Worm (Caenorhabditis elegans): Measurements from ENCODE around the gene clec-180.
A peak's percentile ranks its signal among the peaks of the same experiment; 100 is the strongest.
"Not testable (repeated sequence)": the region's sequence is repeated elsewhere in the genome, so short reads cannot be mapped to it uniquely, and the experiment has no call there.

clec-180 gene

DNA sequence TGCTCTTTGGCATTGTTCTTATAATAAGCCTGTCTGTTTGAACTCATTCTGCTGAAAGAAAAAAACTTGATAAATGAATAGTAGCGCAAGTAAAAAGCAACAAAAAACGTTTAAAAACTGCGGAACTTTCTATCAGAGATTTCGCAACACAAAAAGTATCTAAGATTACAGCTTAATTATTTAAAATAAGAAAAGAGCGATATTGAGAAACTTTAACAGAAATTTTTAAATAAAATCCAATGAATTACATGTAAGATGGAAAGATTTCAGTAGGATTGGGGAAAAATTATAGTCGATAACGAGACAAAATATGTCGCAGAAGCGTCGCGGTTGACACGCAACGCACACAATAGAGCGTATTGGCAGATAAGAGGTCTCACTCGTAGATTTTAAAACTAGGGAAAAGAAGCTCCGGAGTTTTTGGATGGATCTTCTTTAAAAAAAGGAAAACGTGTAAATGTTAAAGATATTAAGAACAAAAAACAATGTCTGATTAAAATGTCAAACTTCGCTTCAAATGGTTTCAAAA lies 7.0 kb upstream of the clec-180 start, which contains the start of gene ima-3:
Gene ima-3, minus strand, starts transcription at position 51 of the 529 bp plus-strand sequence.
- no peak for TF ChIP-seq ref-2 (tag; optimal IDR thresholded peaks at IDR 0.05)
- TF ChIP-seq ceh-31 (tag; optimal IDR thresholded peaks at IDR 0.05), result peak; percentile 47
- no peak for TF ChIP-seq rnt-1 (tag; optimal IDR thresholded peaks at IDR 0.05)
- TF ChIP-seq pag-3 (tag; optimal IDR thresholded peaks at IDR 0.05; ENCODE audit: borderline replicate concordance), result no peak
- TF ChIP-seq hlh-30 (tag; optimal IDR thresholded peaks at IDR 0.05; ENCODE audit: insufficient read depth), result no peak
- TF ChIP-seq ttx-3 (tag; optimal IDR thresholded peaks at IDR 0.05), result no peak
- no peak for TF ChIP-seq sox-4 (tag; optimal IDR thresholded peaks at IDR 0.05)
- no peak for TF ChIP-seq dmd-4 (tag; optimal IDR thresholded peaks at IDR 0.05; ENCODE audit: borderline replicate concordance)
- TF ChIP-seq madf-2 (tag; optimal IDR thresholded peaks at IDR 0.05), result no peak
- TF ChIP-seq odd-2 (tag; optimal IDR thresholded peaks at IDR 0.05), result no peak
- TF ChIP-seq syd-9 (tag; optimal IDR thresholded peaks at IDR 0.05), result no peak
- peak; percentile 20 for TF ChIP-seq unc-42 (tag; optimal IDR thresholded peaks at IDR 0.05)
- TF ChIP-seq K09A11.1 (tag; optimal IDR thresholded peaks at IDR 0.05; ENCODE audit: insufficient read depth), result no peak
- TF ChIP-seq fax-1 (tag; optimal IDR thresholded peaks at IDR 0.05), result no peak
- peak; percentile 35 for TF ChIP-seq tbx-2 (tag; optimal IDR thresholded peaks at IDR 0.05)
- TF ChIP-seq zip-5 (tag; optimal IDR thresholded peaks at IDR 0.05), result peak; percentile 7
- no peak for TF ChIP-seq K02D7.2 (tag; optimal IDR thresholded peaks at IDR 0.05)
- peak; percentile 45 for TF ChIP-seq elt-2 (tag; optimal IDR thresholded peaks at IDR 0.05)
- TF ChIP-seq nfya-1 (tag; optimal IDR thresholded peaks at IDR 0.05), result peak; percentile 2
- TF ChIP-seq C38D4.7 (GFP tag; optimal IDR thresholded peaks at IDR 0.05), result no peak
- TF ChIP-seq unc-86 (tag; optimal IDR thresholded peaks at IDR 0.05), result no peak

DNA sequence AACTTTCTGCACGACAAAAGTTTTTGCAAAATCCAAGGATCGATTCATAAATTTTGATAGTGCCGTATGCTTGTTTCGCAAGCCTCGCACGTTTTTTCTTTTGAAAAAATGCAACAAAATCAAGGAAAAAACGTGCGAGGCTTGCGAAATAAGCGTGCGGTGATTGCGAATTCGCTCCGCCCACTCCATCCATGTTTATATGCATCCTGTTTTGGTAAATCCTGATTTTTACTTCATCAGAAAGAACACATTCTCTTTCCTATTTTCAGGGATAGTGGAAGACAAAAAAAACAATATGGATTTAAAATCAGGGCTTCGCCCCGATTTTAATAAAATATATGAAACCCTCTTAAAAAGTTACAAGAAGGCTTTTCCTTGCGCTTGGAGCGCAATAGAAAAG lies 4.8 kb upstream of the clec-180 start, which contains the start of gene F32E10.9:
Gene F32E10.9, minus strand, starts transcription at position 101 of the 400 bp plus-strand sequence.
- TF ChIP-seq pha-4 (tag; optimal IDR thresholded peaks at IDR 0.05); hlh-6 (tag; optimal IDR thresholded peaks at IDR 0.05); pag-3 (tag; optimal IDR thresholded peaks at IDR 0.05; ENCODE audit: borderline replicate concordance): not testable (repeated sequence)

DNA sequence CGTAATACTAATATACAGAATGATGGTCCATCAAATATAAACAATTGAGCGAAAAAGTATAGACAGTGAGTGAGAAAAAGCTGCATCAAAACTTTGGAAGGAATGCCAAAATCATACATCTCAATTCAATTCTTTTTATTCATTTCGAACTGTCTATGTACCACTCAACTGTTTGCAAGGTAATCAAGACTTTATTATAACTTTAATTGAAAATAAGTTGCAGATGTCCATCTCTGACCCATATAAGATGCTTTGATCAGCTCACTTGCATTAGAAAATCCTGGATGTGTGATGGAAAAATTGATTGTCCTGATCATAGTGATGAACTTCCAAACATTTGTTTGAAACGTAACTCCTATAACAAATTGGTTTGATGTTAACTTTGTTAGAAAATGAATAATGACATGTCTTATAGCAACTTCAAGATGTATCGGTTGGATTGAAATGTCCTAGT lies 1.1 kb upstream of the clec-180 start, which contains the start of gene F32E10.8:
Gene F32E10.8, plus strand, starts transcription at position 51 of the 454 bp plus-strand sequence.
- no peak for TF ChIP-seq tbx-7 (tag; optimal IDR thresholded peaks at IDR 0.05)
- TF ChIP-seq ceh-45 (GFP tag; IDR thresholded peaks at IDR 0.05), result no peak
- no peak for TF ChIP-seq odd-2 (tag; optimal IDR thresholded peaks at IDR 0.05)
- no peak for TF ChIP-seq fkh-6 (tag; optimal IDR thresholded peaks at IDR 0.05)
- TF ChIP-seq Y22D7AL.16 (tag; optimal IDR thresholded peaks at IDR 0.05), result no peak
- no peak for TF ChIP-seq pax-1 (tag; optimal IDR thresholded peaks at IDR 0.05)
- no peak for TF ChIP-seq pqm-1 (tag; optimal IDR thresholded peaks at IDR 0.05)
- TF ChIP-seq sox-2 (GFP tag; IDR thresholded peaks at IDR 0.05), result no peak
- TF ChIP-seq nhr-11 (tag; optimal IDR thresholded peaks at IDR 0.05), result no peak

DNA sequence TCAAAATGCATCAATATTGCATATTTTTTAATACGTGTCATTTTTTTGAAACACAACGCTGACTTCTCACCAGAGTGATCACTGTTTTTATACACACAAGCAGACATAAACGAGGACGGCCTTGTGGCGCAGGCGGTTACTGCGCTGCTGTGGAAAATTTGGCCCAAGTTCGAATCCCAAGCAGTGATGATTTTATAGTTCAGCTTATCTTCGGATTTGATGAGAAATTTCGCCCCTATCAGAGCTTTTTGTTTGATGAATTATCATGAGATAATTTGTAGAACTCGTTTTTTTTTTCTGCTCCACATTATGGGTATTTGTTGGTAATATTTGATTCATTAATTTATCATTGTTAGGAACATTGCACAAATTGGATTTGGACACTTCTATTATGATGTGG lies 5.3 kb downstream of the clec-180 start:
- peak; percentile 98 for TF ChIP-seq hlh-6 (tag; optimal IDR thresholded peaks at IDR 0.05)
- peak; percentile 95 for TF ChIP-seq unc-3 (GFP tag; conservative IDR thresholded peaks at IDR 0.05)
- peak; percentile 94 for TF ChIP-seq unc-3 (tag; optimal IDR thresholded peaks at IDR 0.05)
- peak; percentile 68 for TF ChIP-seq ceh-30 (tag; optimal IDR thresholded peaks at IDR 0.05)
- peak; percentile 90 for TF ChIP-seq lim-6 (tag; optimal IDR thresholded peaks at IDR 0.05)
- TF ChIP-seq ceh-9 (tag; optimal IDR thresholded peaks at IDR 0.05), result peak; percentile 88
- peak; percentile 91 for TF ChIP-seq ceh-2 (tag; optimal IDR thresholded peaks at IDR 0.05)
- peak; percentile 85 for TF ChIP-seq hlh-8 (tag; optimal IDR thresholded peaks at IDR 0.05)
- TF ChIP-seq unc-86 (tag; optimal IDR thresholded peaks at IDR 0.05), result peak; percentile 94
- peak; percentile 92 for TF ChIP-seq fax-1 (tag; optimal IDR thresholded peaks at IDR 0.05)
- TF ChIP-seq ceh-34 (tag; optimal IDR thresholded peaks at IDR 0.05), result peak; percentile 93
- TF ChIP-seq sox-4 (tag; optimal IDR thresholded peaks at IDR 0.05), result peak; percentile 96
- no peak for TF ChIP-seq ama-1 (optimal IDR thresholded peaks at IDR 0.05)
- peak; percentile 93 for TF ChIP-seq ref-2 (tag; optimal IDR thresholded peaks at IDR 0.05)
- TF ChIP-seq rnt-1 (tag; optimal IDR thresholded peaks at IDR 0.05), result peak; percentile 94
- TF ChIP-seq ztf-16 (tag; optimal IDR thresholded peaks at IDR 0.05), result peak; percentile 97
- peak; percentile 94 for TF ChIP-seq ceh-24 (tag; optimal IDR thresholded peaks at IDR 0.05)
- TF ChIP-seq tbx-2 (tag; optimal IDR thresholded peaks at IDR 0.05), result peak; percentile 94
- TF ChIP-seq Y22D7AL.16 (tag; optimal IDR thresholded peaks at IDR 0.05), result peak; percentile 93
- peak; percentile 96 for TF ChIP-seq K02D7.2 (tag; optimal IDR thresholded peaks at IDR 0.05)
- TF ChIP-seq lin-11 (tag; optimal IDR thresholded peaks at IDR 0.05), result peak; percentile 89
- TF ChIP-seq ceh-18 (tag; optimal IDR thresholded peaks at IDR 0.05), result peak; percentile 92
- peak; percentile 98 for TF ChIP-seq elt-2 (tag; optimal IDR thresholded peaks at IDR 0.05)
- peak; percentile 95 for TF ChIP-seq C38D4.7 (GFP tag; optimal IDR thresholded peaks at IDR 0.05)
- peak; percentile 94 for TF ChIP-seq pha-2 (tag; optimal IDR thresholded peaks at IDR 0.05)
- TF ChIP-seq mec-3 (tag; optimal IDR thresholded peaks at IDR 0.05; ENCODE audit: borderline replicate concordance), result peak; percentile 77

Data from whole organism, late embryonic.